Fruit fly (Drosophila melanogaster) whole organism, adult: ENCODE measurements around the gene CG45073.

Experiments
- CG11617 ChIP-seq: fragments of 200-800 bp; sonication (Bioruptor generic); optimal IDR thresholded peaks from 2 replicates; lab custom pipeline; 2017; ENCODE audit warnings: mild to moderate bottlenecking, missing biosample characterization, missing genetic modification reagents, missing genetic modification characterization
- CG12768 ChIP-seq: fragments of 200-800 bp; sonication (Bioruptor generic); optimal IDR thresholded peaks from 2 replicates; lab custom pipeline; 2017; ENCODE audit warnings: missing biosample characterization, missing genetic modification characterization, mild to moderate bottlenecking, moderate library complexity, missing genetic modification reagents
- CG14711 ChIP-seq: fragments of 200-800 bp; sonication (Bioruptor generic); optimal IDR thresholded peaks from 2 replicates; lab custom pipeline; 2018; ENCODE audit warnings: missing biosample characterization, mild to moderate bottlenecking, missing genetic modification characterization, moderate library complexity
- CG1620 ChIP-seq: fragments of 200-800 bp; sonication (Bioruptor generic); optimal IDR thresholded peaks from 2 replicates; lab custom pipeline; 2016; ENCODE audit warnings: missing biosample characterization, missing genetic modification characterization
- CG33017 ChIP-seq: fragments of 200-800 bp; sonication (Bioruptor generic); optimal IDR thresholded peaks from 2 replicates; lab custom pipeline; 2018; ENCODE audit warnings: missing biosample characterization, mild to moderate bottlenecking, missing genetic modification characterization, moderate library complexity
- CG5204 ChIP-seq: fragments of 200-800 bp; sonication (Bioruptor generic); optimal IDR thresholded peaks from 2 replicates; lab custom pipeline; 2016; ENCODE audit warnings: missing biosample characterization, missing genetic modification characterization
- CG7045 ChIP-seq: fragments of 200-800 bp; sonication (Bioruptor generic); optimal IDR thresholded peaks from 2 replicates; lab custom pipeline; 2017; ENCODE audit warnings: missing biosample characterization, mild to moderate bottlenecking, missing genetic modification characterization
- CG7101 ChIP-seq: fragments of 200-800 bp; sonication (Bioruptor generic); optimal IDR thresholded peaks from 2 replicates; lab custom pipeline; 2018; ENCODE audit warnings: missing biosample characterization, mild to moderate bottlenecking, missing genetic modification characterization, moderate library complexity
- Clk ChIP-seq: fragments of 200-800 bp; sonication (Bioruptor generic); optimal IDR thresholded peaks from 2 replicates; lab custom pipeline; 2017; ENCODE audit warnings: missing biosample characterization, missing genetic modification characterization
- Crg-1 ChIP-seq: fragments of 200-800 bp; sonication (Bioruptor generic); optimal IDR thresholded peaks from 2 replicates; lab custom pipeline; 2016; ENCODE audit warnings: missing biosample characterization, missing genetic modification characterization
- Hr96 ChIP-seq: fragments of 200-800 bp; sonication (Bioruptor generic); optimal IDR thresholded peaks from 2 replicates; lab custom pipeline; 2016; ENCODE audit warnings: missing biosample characterization, missing genetic modification characterization
- Mnt ChIP-seq: fragments of 200-800 bp; sonication (Bioruptor generic); optimal IDR thresholded peaks from 2 replicates; lab custom pipeline; 2016; ENCODE audit warnings: missing biosample characterization, mild to moderate bottlenecking, missing genetic modification characterization
- bab1 ChIP-seq: fragments of 200-800 bp; sonication (Bioruptor generic); optimal IDR thresholded peaks from 3 replicates; lab custom pipeline; 2019; ENCODE audit warnings: missing biosample characterization, mild to moderate bottlenecking, missing genetic modification characterization, moderate library complexity
- cic ChIP-seq: fragments of 200-800 bp; sonication (Bioruptor generic); optimal IDR thresholded peaks from 2 replicates; lab custom pipeline; 2017; ENCODE audit warnings: missing biosample characterization, mild to moderate bottlenecking, missing genetic modification characterization, moderate library complexity
- cnc ChIP-seq, 2 experiments: fragments of >200 bp; optimal IDR thresholded peaks; 2 replicates each; lab custom pipeline; 2017
- kay ChIP-seq: fragments of 200-800 bp; sonication (Bioruptor generic); peaks from one replicate; lab custom pipeline; 2016; ENCODE audit warnings: missing biosample characterization, missing genetic modification characterization, borderline replicate concordance
- ovo ChIP-seq: fragments of 200-800 bp; sonication (Bioruptor generic); optimal IDR thresholded peaks from 2 replicates; lab custom pipeline; 2016; ENCODE audit warnings: missing biosample characterization, missing genetic modification characterization
- pad ChIP-seq: fragments of 200-800 bp; sonication (Bioruptor generic); optimal IDR thresholded peaks from 3 replicates; lab custom pipeline; 2017; ENCODE audit warnings: missing biosample characterization, missing genetic modification characterization, mild to moderate bottlenecking, moderate library complexity, missing genetic modification reagents
- tj ChIP-seq: fragments of 200-800 bp; sonication (Bioruptor generic); optimal IDR thresholded peaks from 3 replicates; lab custom pipeline; 2017; ENCODE audit warnings: missing biosample characterization, mild to moderate bottlenecking, missing genetic modification characterization, moderate library complexity
- toe ChIP-seq: fragments of 200-800 bp; sonication (Bioruptor generic); optimal IDR thresholded peaks from 2 replicates; lab custom pipeline; 2016; ENCODE audit warnings: missing biosample characterization, missing genetic modification characterization

CG45073 gene

dm6 chr3R:30098229-30098628, 26.3 kb downstream of the CG45073 start:
- TF ChIP-seq toe (GFP tag; lab: Kevin White, UChicago) (no peak), Clk (GFP tag; lab: Kevin White, UChicago) (no peak), kay (GFP tag; lab: Kevin White, UChicago) (no peak), bab1 (GFP tag; lab: Kevin White, UChicago) (no peak), Hr96 (GFP tag; lab: Kevin White, UChicago) (no peak), ovo (GFP tag; lab: Kevin White, UChicago) (no peak), cnc (optimal IDR thresholded peaks at IDR 0.05; lab: Kevin White, UChicago) (no peak), CG11617 (GFP tag; lab: Kevin White, UChicago) (no peak), Mnt (no peak), CG12768 (no peak), CG5204 (no peak), CG33017 (tag; lab: Kevin White, UChicago) (no peak), CG7045 (no peak), CG7101 (tag; lab: Kevin White, UChicago) (no peak), pad (no peak), CG1620 (no peak)

DNA sequence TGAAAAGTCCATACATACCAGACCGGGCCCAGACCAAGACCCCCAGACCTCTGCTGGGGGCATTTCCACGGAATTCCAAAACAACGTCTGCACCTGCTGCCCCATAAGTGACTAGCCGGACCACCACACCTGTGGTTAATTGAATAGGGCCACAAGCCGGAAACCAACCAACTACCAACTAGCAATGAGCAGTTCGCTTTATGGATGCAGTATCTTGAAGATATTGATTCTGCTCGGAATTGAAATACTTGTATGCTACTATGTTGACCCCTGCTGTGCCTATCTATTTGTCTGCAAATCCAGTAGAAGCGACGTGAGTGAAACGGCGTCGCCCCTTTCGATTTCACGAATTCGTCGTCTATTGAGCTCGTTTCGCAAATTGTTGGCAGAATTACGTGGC, 28.7 kb downstream of the CG45073 start:
- TF ChIP-seq CG14711 (tag; lab: Kevin White, UChicago) (peak; percentile 10), cnc (optimal IDR thresholded peaks at IDR 0.05; lab: Kevin White, UChicago) (no peak), CG7101 (tag; lab: Kevin White, UChicago) (peak; percentile 19)

DNA sequence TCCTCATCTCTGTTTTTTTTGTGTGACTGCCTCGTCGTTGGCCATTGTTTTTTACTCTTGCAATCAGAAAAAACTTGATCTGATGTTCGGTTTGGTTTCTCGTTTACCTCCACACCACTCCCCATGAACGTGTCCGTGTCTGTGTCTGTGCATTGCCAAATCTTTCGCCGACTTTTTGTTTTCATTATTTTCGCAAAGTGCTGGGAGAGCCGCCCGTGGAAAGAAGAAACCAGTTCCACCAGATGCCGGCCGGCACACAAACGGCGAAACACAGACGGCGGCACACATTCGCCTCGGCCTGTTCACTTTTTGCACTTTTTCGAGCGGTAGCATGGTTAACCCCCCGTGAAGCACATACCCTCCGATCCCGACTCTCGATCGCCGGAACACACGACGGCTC, 29.2 kb downstream of the CG45073 start:
- TF ChIP-seq pad (no peak), CG11617 (GFP tag; lab: Kevin White, UChicago) (no peak), Hr96 (GFP tag; lab: Kevin White, UChicago) (no peak), kay (GFP tag; lab: Kevin White, UChicago) (no peak), Crg-1 (no peak), CG7045 (no peak), CG12768 (no peak), CG33017 (tag; lab: Kevin White, UChicago) (no peak), CG5204 (no peak), cic (no peak), bab1 (GFP tag; lab: Kevin White, UChicago) (no peak), ovo (GFP tag; lab: Kevin White, UChicago) (no peak), CG14711 (tag; lab: Kevin White, UChicago) (no peak), CG1620 (no peak), Clk (GFP tag; lab: Kevin White, UChicago) (no peak), toe (GFP tag; lab: Kevin White, UChicago) (no peak), CG7101 (tag; lab: Kevin White, UChicago) (no peak), tj (GFP tag; lab: Kevin White, UChicago) (no peak)

- no peak for TF ChIP-seq CG11617 (GFP tag; lab: Kevin White, UChicago)
- no peak for TF ChIP-seq CG5204
- TF ChIP-seq Hr96 (GFP tag; lab: Kevin White, UChicago), result no peak
- TF ChIP-seq CG7045, result no peak
- no peak for TF ChIP-seq CG1620
- no peak for TF ChIP-seq bab1 (GFP tag; lab: Kevin White, UChicago)
- no peak for TF ChIP-seq Crg-1
- TF ChIP-seq toe (GFP tag; lab: Kevin White, UChicago), result no peak
- no peak for TF ChIP-seq tj (GFP tag; lab: Kevin White, UChicago)
- TF ChIP-seq CG12768, result no peak
- no peak for TF ChIP-seq CG14711 (tag; lab: Kevin White, UChicago)
- no peak for TF ChIP-seq kay (GFP tag; lab: Kevin White, UChicago)
- no peak for TF ChIP-seq pad
- TF ChIP-seq cnc (optimal IDR thresholded peaks at IDR 0.05; lab: Kevin White, UChicago), result no peak
- no peak for TF ChIP-seq cic
- no peak for TF ChIP-seq Clk (GFP tag; lab: Kevin White, UChicago)
- TF ChIP-seq Mnt, result no peak
- no peak for TF ChIP-seq CG7101 (tag; lab: Kevin White, UChicago)
- no peak for TF ChIP-seq ovo (GFP tag; lab: Kevin White, UChicago)
- TF ChIP-seq CG33017 (tag; lab: Kevin White, UChicago), result no peak
Observed at dm6 chr3R:30092700-30093044, 31.9 kb downstream of the CG45073 start.

DNA sequence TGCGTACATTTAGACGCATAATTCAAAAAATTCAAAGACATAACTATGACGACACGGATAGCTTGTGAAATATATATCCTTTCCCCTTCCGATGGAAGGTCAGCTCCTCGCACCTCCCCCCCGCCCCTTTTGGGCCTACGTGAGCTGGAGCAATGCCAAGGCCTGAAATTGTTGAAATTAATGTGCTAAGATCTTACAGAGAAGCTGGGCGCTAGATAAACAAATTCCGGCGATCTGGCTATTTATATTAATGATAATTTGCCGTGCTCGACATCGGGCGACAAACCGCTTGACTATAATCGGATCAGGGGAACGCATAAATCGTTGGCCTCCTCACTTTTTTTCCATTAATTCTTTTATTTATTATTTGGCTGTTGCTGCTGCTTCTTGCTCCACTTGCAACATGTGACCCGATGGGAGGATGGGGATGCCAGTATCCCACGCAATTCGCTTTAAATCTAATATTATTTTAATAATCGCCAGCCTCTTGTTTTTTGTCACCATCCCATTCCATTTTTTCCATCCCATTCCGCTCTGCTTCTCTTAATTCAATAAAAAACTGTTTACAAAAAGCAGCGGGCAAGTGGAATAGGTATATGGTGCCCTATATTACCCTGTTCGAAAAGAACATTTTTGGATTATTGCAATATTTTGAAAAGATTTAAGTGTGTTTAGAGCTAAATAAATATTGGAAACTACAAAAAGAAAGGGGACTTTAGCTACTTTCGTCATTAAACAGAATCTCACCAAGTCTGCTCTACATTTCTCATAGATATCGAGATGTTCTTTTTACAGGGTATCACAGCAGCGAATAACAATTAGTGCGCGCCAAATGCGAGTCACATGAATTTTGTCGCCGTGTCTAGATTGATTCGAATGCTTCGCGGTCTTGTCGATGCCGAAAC, 32.5 kb downstream of the CG45073 start:
- TF ChIP-seq CG1620 (no peak), CG5204 (no peak), kay (GFP tag; lab: Kevin White, UChicago) (peak; percentile 54)

dm6 chr3R:30090261-30091006, 34.1 kb downstream of the CG45073 start:
- TF ChIP-seq cnc (optimal IDR thresholded peaks at IDR 0.05; lab: Kevin White, UChicago) (no peak), CG7045 (peak; percentile 21)
